Fruit fly (Drosophila melanogaster): ENCODE data around the gene CG31038.
A peak's percentile ranks its signal among the peaks of the same experiment; 100 is the strongest.

dm6 chr3R:29830925-29831324, 45.9 kb upstream of the CG31038 start:
- peak; percentile 6 for TF ChIP-seq CG14655 (GFP tag; optimal IDR thresholded peaks at IDR 0.05)
- TF ChIP-seq D1 (tag; optimal IDR thresholded peaks at IDR 0.05): no peak
- no peak for TF ChIP-seq CG9948 (tag; optimal IDR thresholded peaks at IDR 0.05)
- TF ChIP-seq EcR (GFP tag; optimal IDR thresholded peaks at IDR 0.05): no peak
- TF ChIP-seq CG17806 (tag; optimal IDR thresholded peaks at IDR 0.05): no peak
- TF ChIP-seq fd96Ca (GFP tag; IDR thresholded peaks at IDR 0.05): no peak
- TF ChIP-seq rn (GFP tag; IDR thresholded peaks at IDR 0.05): no peak
- no peak for TF ChIP-seq CG8301 (tag; optimal IDR thresholded peaks at IDR 0.05)
- TF ChIP-seq Snoo (tag; optimal IDR thresholded peaks at IDR 0.05): no peak
- no peak for TF ChIP-seq CG4496 (GFP tag; IDR thresholded peaks at IDR 0.05)
- TF ChIP-seq CG32121 (GFP tag; IDR thresholded peaks at IDR 0.05): no peak
- TF ChIP-seq gl (tag; optimal IDR thresholded peaks at IDR 0.05): no peak
- no peak for TF ChIP-seq Pif1A (GFP tag; optimal IDR thresholded peaks at IDR 0.05)
